Fruit fly (Drosophila melanogaster): ENCODE results near the gene crq.

- TF ChIP-seq Crg-1 (GFP tag; optimal IDR thresholded peaks at IDR 0.05) = no peak
- TF ChIP-seq CG14711 (tag; optimal IDR thresholded peaks at IDR 0.05) = no peak
- TF ChIP-seq Clk (GFP tag; optimal IDR thresholded peaks at IDR 0.05) = no peak
- TF ChIP-seq Mnt (GFP tag; optimal IDR thresholded peaks at IDR 0.05) = no peak
- no peak for TF ChIP-seq bab1 (GFP tag; optimal IDR thresholded peaks at IDR 0.05)
- TF ChIP-seq CG7101 (tag; optimal IDR thresholded peaks at IDR 0.05) = no peak
- TF ChIP-seq ovo (GFP tag; optimal IDR thresholded peaks at IDR 0.05) = no peak
- TF ChIP-seq kay (GFP tag; ENCODE audit: borderline replicate concordance) = no peak
- TF ChIP-seq CG33017 (tag; optimal IDR thresholded peaks at IDR 0.05) = no peak
- TF ChIP-seq Hr96 (GFP tag; optimal IDR thresholded peaks at IDR 0.05) = no peak
- TF ChIP-seq CG1620 (GFP tag; optimal IDR thresholded peaks at IDR 0.05) = no peak
These were observed 29.7 kb downstream of the crq start for dm6 chr2L:423160-423559.
